Worm (Caenorhabditis elegans) whole organism, L4 larva: Measurements from ENCODE around the gene C06G1.1.

ENCODE experiments used
- ama-1 ChIP-seq: fragments of 150-350 bp; optimal IDR thresholded peaks from 2 replicates; lab custom pipeline; 2014; ENCODE audit warnings: inconsistent platforms, mixed read lengths
- nhr-11 ChIP-seq: fragments of 150-350 bp; optimal IDR thresholded peaks from 2 replicates; lab custom pipeline; 2014; ENCODE audit warnings: missing biosample characterization, missing genetic modification characterization
- nhr-77 ChIP-seq: fragments of 150-350 bp; optimal IDR thresholded peaks from 2 replicates; lab custom pipeline; 2014; ENCODE audit warnings: missing biosample characterization, missing genetic modification characterization
- pha-4 ChIP-seq, 2 experiments: fragments of 150-350 bp in 1 of 2; fragments of 200-800 bp in 1 of 2; sonication (Bioruptor generic) in 1 of 2; IDR thresholded peaks in 1 of 2; optimal IDR thresholded peaks in 1 of 2; 2 replicates each; pipeline versions ENCODE4 v1.3.6 to Lab custom; 2014 to 2022; ENCODE audit warnings: missing genetic modification characterization in 2 of 2, missing genetic modification reagents in 2 of 2, missing biosample characterization in 1 of 2, missing compliant biosample characterization in 1 of 2
- pqm-1 ChIP-seq: sonication (generic microtip); optimal IDR thresholded peaks from 2 replicates; lab custom pipeline; 2017; ENCODE audit warnings: missing biosample characterization, missing genetic modification characterization
- snpc-4 ChIP-seq: fragments of 150-350 bp; optimal IDR thresholded peaks from 2 replicates; lab custom pipeline; 2014; ENCODE audit warnings: missing biosample characterization, missing genetic modification characterization
- unc-130 ChIP-seq: sonication (generic microtip); optimal IDR thresholded peaks from 2 replicates; lab custom pipeline; 2016; ENCODE audit warnings: missing genetic modification reagents, missing genetic modification characterization, missing compliant biosample characterization
- unc-39 ChIP-seq: sonication (generic microtip); optimal IDR thresholded peaks from 2 replicates; lab custom pipeline; 2017; ENCODE audit warnings: missing biosample characterization, missing genetic modification characterization
- unc-62 ChIP-seq, 3 experiments: fragments of 150-350 bp in 1 of 3; sonication (generic microtip); optimal IDR thresholded peaks in 2 of 3; peaks in 1 of 3; 1 replicate in 1 of 3; 2 replicates in 2 of 3; lab custom pipeline; 2014 to 2017; ENCODE audit warnings: missing biosample characterization in 3 of 3, missing genetic modification characterization in 3 of 3, missing genetic modification reagents in 3 of 3, missing genotype in 1 of 3

ce11 chrX:16678097-16678496, 44.9 kb downstream of the C06G1.1 start:
- no peak for TF ChIP-seq ama-1 (lab: Kevin White, UChicago)
- no peak for TF ChIP-seq unc-39 (tag; lab: Kevin White, UChicago)
- no peak for TF ChIP-seq nhr-11 (tag; lab: Kevin White, UChicago)
- no peak for TF ChIP-seq pqm-1 (tag; lab: Kevin White, UChicago)
- no peak for TF ChIP-seq nhr-77 (tag; lab: Kevin White, UChicago)
- no peak for TF ChIP-seq snpc-4 (tag; lab: Kevin White, UChicago)
- TF ChIP-seq unc-62 (GFP tag; optimal IDR thresholded peaks at IDR 0.05 in 1 of 2; lab: Kevin White, UChicago), result peak in 1 of 2 experiments; percentile 66
- TF ChIP-seq unc-62 (tag; optimal IDR thresholded peaks at IDR 0.05; lab: Kevin White, UChicago), result no peak
- TF ChIP-seq pha-4 (GFP tag; IDR thresholded peaks at IDR 0.05; lab: Robert Waterston, UW), result no peak
- TF ChIP-seq pha-4 (tag; optimal IDR thresholded peaks at IDR 0.05; lab: Kevin White, UChicago), result no peak
- no peak for TF ChIP-seq unc-130 (GFP tag; lab: Kevin White, UChicago)
